Worm (Caenorhabditis elegans) whole organism, L1 larva: ENCODE results near the gene sli-1.

ENCODE experiments used
- ceh-63 ChIP-seq: fragments of 200-800 bp; sonication (Bioruptor generic); optimal IDR thresholded peaks from 2 replicates; lab custom pipeline; 2018; ENCODE audit warnings: mild to moderate bottlenecking, missing genetic modification characterization, missing compliant biosample characterization
- elt-2 ChIP-seq: sonication (generic microtip); optimal IDR thresholded peaks from 2 replicates; lab custom pipeline; 2016; ENCODE audit warnings: missing genetic modification characterization, mild to moderate bottlenecking, inconsistent platforms, missing compliant biosample characterization, missing genetic modification reagents
- isw-1 ChIP-seq: fragments of 200-800 bp; sonication (Bioruptor generic); IDR thresholded peaks from 2 replicates; pipeline ENCODE4 v1.3.6; 2022; ENCODE audit warnings: missing genetic modification characterization, missing compliant biosample characterization
- lsy-2 ChIP-seq, 2 experiments: fragments of 150-350 bp; optimal IDR thresholded peaks; 2 replicates each; lab custom pipeline; 2014; ENCODE audit warnings: missing biosample characterization in 2 of 2, missing genetic modification characterization in 2 of 2
- ztf-11 ChIP-seq, 2 experiments: sonication (generic microtip); optimal IDR thresholded peaks; 2 replicates each; lab custom pipeline; 2016 to 2017; ENCODE audit warnings: missing genetic modification characterization in 2 of 2, missing biosample characterization in 1 of 2, missing compliant biosample characterization in 1 of 2

DNA sequence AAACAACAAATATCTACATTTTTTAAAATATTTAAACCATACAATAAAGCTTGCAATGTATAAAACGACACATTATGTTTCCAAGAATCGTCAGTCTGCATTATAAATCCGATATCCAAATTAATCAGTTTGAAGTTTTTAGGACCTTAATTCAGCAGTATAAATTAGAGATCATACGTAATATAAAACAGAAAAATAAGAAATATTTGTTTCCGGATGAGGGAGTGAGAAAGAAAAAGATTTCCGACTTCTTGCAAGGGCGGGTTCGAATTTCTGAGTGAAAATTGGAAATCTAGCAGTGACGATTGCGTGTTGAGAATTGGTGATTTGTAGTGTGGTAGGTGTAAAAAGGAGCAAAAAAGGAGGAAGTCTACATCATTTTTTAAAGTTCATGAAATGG lies 9.8 kb upstream of the sli-1 start, which contains the start of gene npr-19:
- TF ChIP-seq elt-2: no peak
- TF ChIP-seq ceh-63 (GFP tag; lab: Kevin White, UChicago): no peak
- no peak for TF ChIP-seq lsy-2 (tag; optimal IDR thresholded peaks at IDR 0.05; lab: Kevin White, UChicago)
- no peak for TF ChIP-seq isw-1 (GFP tag; lab: Robert Waterston, UW)
- no peak for TF ChIP-seq ztf-11 (tag; optimal IDR thresholded peaks at IDR 0.05; lab: Kevin White, UChicago)
